Worm (Caenorhabditis elegans) whole organism, L1 larva: ENCODE data around the gene trul-1.

Source experiments
- Y116A8C.19 ChIP-seq: sonication (generic microtip); optimal IDR thresholded peaks from 2 replicates; lab custom pipeline; 2016; ENCODE audit warnings: missing compliant biosample characterization, missing genetic modification characterization, borderline replicate concordance
- blmp-1 ChIP-seq: fragments of 150-350 bp; optimal IDR thresholded peaks from 2 replicates; lab custom pipeline; 2014; ENCODE audit warnings: missing biosample characterization, missing genetic modification characterization
- dsc-1 ChIP-seq: sonication (generic microtip); optimal IDR thresholded peaks from 2 replicates; lab custom pipeline; 2016; ENCODE audit warnings: mild to moderate bottlenecking, missing genetic modification characterization, missing compliant biosample characterization
- irx-1 ChIP-seq: sonication (generic microtip); optimal IDR thresholded peaks from 2 replicates; lab custom pipeline; 2016; ENCODE audit warnings: missing genetic modification characterization, missing compliant biosample characterization
- nhr-84 ChIP-seq: sonication (generic microtip); optimal IDR thresholded peaks from 2 replicates; lab custom pipeline; 2017; ENCODE audit warnings: missing biosample characterization, missing genetic modification characterization
- sptf-1 ChIP-seq: fragments of 150-350 bp; optimal IDR thresholded peaks from 2 replicates; lab custom pipeline; 2014; ENCODE audit warnings: missing biosample characterization, missing genetic modification characterization
- zip-4 ChIP-seq: fragments of 200-800 bp; sonication (Bioruptor generic); optimal IDR thresholded peaks from 2 replicates; lab custom pipeline; 2018; ENCODE audit warnings: mild to moderate bottlenecking, missing genetic modification characterization, moderate library complexity, missing compliant biosample characterization

Gene trul-1

DNA sequence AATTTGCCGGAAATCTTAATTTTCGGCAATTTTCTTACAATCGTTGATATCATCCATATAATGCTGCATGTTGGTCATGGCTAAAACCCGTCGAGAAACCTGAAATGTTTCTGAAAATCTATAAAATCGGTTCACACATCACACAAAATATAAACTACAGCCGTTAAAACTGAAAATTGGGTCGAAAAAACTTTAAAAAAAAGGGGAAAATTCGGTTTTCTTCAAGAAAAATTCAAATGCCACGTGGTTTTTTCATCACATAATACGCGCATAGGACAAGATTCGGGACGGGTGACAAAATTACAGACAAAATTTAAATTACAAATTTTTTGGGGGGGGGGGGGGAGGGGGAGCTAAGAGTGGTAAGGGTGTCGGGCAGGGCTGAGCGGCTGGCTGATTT is 49.7 kb downstream of the trul-1 start, which contains the start of gene Y43H11AL.1:
Gene Y43H11AL.1, minus strand, starts transcription at position 101 of the 400 bp plus-strand sequence.
- no peak for TF ChIP-seq dsc-1 (tag; lab: Kevin White, UChicago)
- TF ChIP-seq nhr-84 (tag; lab: Kevin White, UChicago): no peak
- TF ChIP-seq zip-4: no peak
- TF ChIP-seq blmp-1 (tag; lab: Kevin White, UChicago): no peak
- no peak for TF ChIP-seq sptf-1 (tag; lab: Kevin White, UChicago)
- no peak for TF ChIP-seq Y116A8C.19 (tag; lab: Kevin White, UChicago)
- TF ChIP-seq irx-1 (tag; lab: Kevin White, UChicago): no peak
